ENCODE assay signal across 8 worm cellular contexts in the genomic region with DNA sequence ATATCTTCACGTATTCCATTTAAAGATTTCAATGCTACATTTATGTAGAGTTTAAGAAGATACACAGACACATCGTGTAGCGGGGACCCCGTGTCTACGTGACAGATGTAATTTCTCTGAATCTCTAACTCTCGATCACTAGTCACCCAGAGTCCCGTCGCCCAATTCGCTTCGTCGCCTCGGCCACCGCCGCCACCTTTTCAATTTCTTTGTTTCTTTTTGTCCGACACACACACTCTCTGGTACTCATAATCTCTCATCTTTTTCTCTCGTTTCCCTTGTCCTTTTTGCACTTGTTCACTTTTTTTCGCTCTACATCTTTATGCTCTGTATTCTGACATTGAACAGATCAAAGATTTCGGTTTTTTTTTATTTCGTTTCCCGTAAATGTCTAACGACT.
TF ChIP-seq lines count a peak whose summit lies in the region.

No protein-coding gene starts in this region.

TF ChIP-seq in whole organism, L1 larva, 84 proteins besides CTCF, POLR2A, EP300 and RAD21 (continues in another document):
- TF ChIP-seq lsy-2 (tag; optimal IDR thresholded peaks at IDR 0.05; lab: Kevin White, UChicago) (peak; percentile 30 to 84), rnt-1 (tag; optimal IDR thresholded peaks at IDR 0.05; lab: Kevin White, UChicago) (peak; percentile 80), C16A3.4 (tag; optimal IDR thresholded peaks at IDR 0.05; lab: Kevin White, UChicago) (peak; percentile 73), nhr-47 (tag; optimal IDR thresholded peaks at IDR 0.05; lab: Kevin White, UChicago) (peak; percentile 70), mdl-1 (tag; optimal IDR thresholded peaks at IDR 0.05; lab: Kevin White, UChicago) (peak in 1 of 2 experiments; percentile 72), pqm-1 (tag; optimal IDR thresholded peaks at IDR 0.05; lab: Kevin White, UChicago) (no peak), C04F5.9 (tag; optimal IDR thresholded peaks at IDR 0.05; lab: Kevin White, UChicago) (no peak), unc-86 (tag; optimal IDR thresholded peaks at IDR 0.05; lab: Kevin White, UChicago) (peak; percentile 63), unc-98 (GFP tag; IDR thresholded peaks at IDR 0.05; lab: Robert Waterston, UW) (no peak), alr-1 (tag; optimal IDR thresholded peaks at IDR 0.05; lab: Kevin White, UChicago; ENCODE audit: borderline replicate concordance) (no peak)

TF ChIP-seq in whole organism, L2 larva, 48 proteins besides CTCF, POLR2A, EP300 and RAD21 (continues in another document):
- TF ChIP-seq nhr-21 (tag; optimal IDR thresholded peaks at IDR 0.05; lab: Kevin White, UChicago) (peak; percentile 62), C34F6.9 (tag; optimal IDR thresholded peaks at IDR 0.05; lab: Kevin White, UChicago) (peak; percentile 83), mdl-1 (tag; optimal IDR thresholded peaks at IDR 0.05; lab: Kevin White, UChicago) (peak in 1 of 2 experiments; percentile 63), nhr-6 (tag; optimal IDR thresholded peaks at IDR 0.05; lab: Kevin White, UChicago) (peak; percentile 9), ztf-4 (tag; optimal IDR thresholded peaks at IDR 0.05; lab: Kevin White, UChicago) (peak; percentile 23), F13H6.1 (tag; optimal IDR thresholded peaks at IDR 0.05; lab: Kevin White, UChicago) (peak; percentile 89), sem-4 (tag; optimal IDR thresholded peaks at IDR 0.05; lab: Kevin White, UChicago) (peak; percentile 87), unc-55 (GFP tag; optimal IDR thresholded peaks at IDR 0.05; lab: Kevin White, UChicago) (peak; percentile 67), lin-11 (tag; optimal IDR thresholded peaks at IDR 0.05; lab: Kevin White, UChicago) (peak; percentile 55), blmp-1 (tag; optimal IDR thresholded peaks at IDR 0.05; lab: Kevin White, UChicago; ENCODE audit: insufficient read depth) (peak; percentile 49)

TF ChIP-seq in whole organism, L3 larva, 47 proteins besides CTCF, POLR2A, EP300 and RAD21 (continues in another document):
- TF ChIP-seq egl-27 (tag; optimal IDR thresholded peaks at IDR 0.05; lab: Kevin White, UChicago) (no peak), egl-5 (tag; optimal IDR thresholded peaks at IDR 0.05; lab: Kevin White, UChicago) (peak; percentile 68), nhr-76 (tag; optimal IDR thresholded peaks at IDR 0.05; lab: Kevin White, UChicago) (no peak), ceh-16 (tag; optimal IDR thresholded peaks at IDR 0.05; lab: Kevin White, UChicago) (no peak), mdl-1 (tag; optimal IDR thresholded peaks at IDR 0.05; lab: Kevin White, UChicago) (no peak), ztf-11 (tag; optimal IDR thresholded peaks at IDR 0.05; lab: Kevin White, UChicago) (no peak), pqm-1 (tag; optimal IDR thresholded peaks at IDR 0.05; lab: Kevin White, UChicago) (peak; percentile 80), jun-1 (tag; optimal IDR thresholded peaks at IDR 0.05; lab: Kevin White, UChicago) (peak; percentile 76), tbx-2 (tag; optimal IDR thresholded peaks at IDR 0.05; lab: Kevin White, UChicago) (peak; percentile 37), nhr-11 (tag; optimal IDR thresholded peaks at IDR 0.05; lab: Kevin White, UChicago) (peak; percentile 5), nhr-12 (tag; optimal IDR thresholded peaks at IDR 0.05; lab: Kevin White, UChicago) (no peak), ceh-82 (tag; optimal IDR thresholded peaks at IDR 0.05; lab: Kevin White, UChicago) (no peak)

TF ChIP-seq in whole organism, L4 larva, 104 proteins besides CTCF, POLR2A, EP300 and RAD21 (continues in another document):
- TF ChIP-seq madf-9 (GFP tag; conservative IDR thresholded peaks at IDR 0.05; lab: Robert Waterston, UW), result peak; percentile 37
- TF ChIP-seq lin-29 (GFP tag; IDR thresholded peaks at IDR 0.05; lab: Robert Waterston, UW), result 0 out of 2 replicates have a peak, but pooled peaks have one; percentile 14
- peak; percentile 65 for TF ChIP-seq nhr-25 (tag; optimal IDR thresholded peaks at IDR 0.05; lab: Kevin White, UChicago; ENCODE audit: borderline replicate concordance, insufficient read depth)
- peak; percentile 87 for TF ChIP-seq dve-1 (tag; optimal IDR thresholded peaks at IDR 0.05; lab: Kevin White, UChicago; ENCODE audit: insufficient read depth)
- peak; percentile 57 for TF ChIP-seq nhr-11 (tag; optimal IDR thresholded peaks at IDR 0.05; lab: Kevin White, UChicago)
- TF ChIP-seq duxl-1 (tag; optimal IDR thresholded peaks at IDR 0.05; lab: Kevin White, UChicago; ENCODE audit: poor library complexity), result peak; percentile 14
- TF ChIP-seq hlh-11 (tag; optimal IDR thresholded peaks at IDR 0.05; lab: Kevin White, UChicago), result peak; percentile 90
- TF ChIP-seq hif-1 (tag; optimal IDR thresholded peaks at IDR 0.05; lab: Kevin White, UChicago), result peak; percentile 84 to 99
- 0 out of 2 replicates have a peak, but pooled peaks have one; percentile 36 for TF ChIP-seq zfp-3 (GFP tag; conservative IDR thresholded peaks at IDR 0.05; lab: Robert Waterston, UW)

TF ChIP-seq in whole organism, late embryonic, 69 proteins besides CTCF, POLR2A, EP300 and RAD21 (continues in another document):
- peak; percentile 12 for TF ChIP-seq ceh-14 (tag; optimal IDR thresholded peaks at IDR 0.05; lab: Kevin White, UChicago)
- no peak for TF ChIP-seq odd-2 (tag; optimal IDR thresholded peaks at IDR 0.05; lab: Kevin White, UChicago)
- peak; percentile 17 for TF ChIP-seq F13H6.1 (tag; optimal IDR thresholded peaks at IDR 0.05; lab: Kevin White, UChicago)
- no peak for TF ChIP-seq ceh-45 (GFP tag; IDR thresholded peaks at IDR 0.05; lab: Robert Waterston, UW)
- peak; percentile 64 for TF ChIP-seq unc-55 (GFP tag; optimal IDR thresholded peaks at IDR 0.05; lab: Kevin White, UChicago)
- TF ChIP-seq dmd-4 (tag; optimal IDR thresholded peaks at IDR 0.05; lab: Kevin White, UChicago; ENCODE audit: borderline replicate concordance), result no peak
- TF ChIP-seq ref-2 (tag; optimal IDR thresholded peaks at IDR 0.05; lab: Kevin White, UChicago), result no peak
- peak; percentile 87 for TF ChIP-seq ceh-18 (tag; optimal IDR thresholded peaks at IDR 0.05; lab: Kevin White, UChicago)
- no peak for TF ChIP-seq K09A11.1 (tag; optimal IDR thresholded peaks at IDR 0.05; lab: Kevin White, UChicago; ENCODE audit: insufficient read depth)
- TF ChIP-seq ceh-31 (tag; optimal IDR thresholded peaks at IDR 0.05; lab: Kevin White, UChicago), result peak; percentile 69
- TF ChIP-seq nhr-11 (tag; optimal IDR thresholded peaks at IDR 0.05; lab: Kevin White, UChicago), result no peak
- no peak for TF ChIP-seq elt-4 (tag; optimal IDR thresholded peaks at IDR 0.05; lab: Kevin White, UChicago)

TF ChIP-seq in whole organism, midembryonic, 9 proteins besides CTCF, POLR2A, EP300 and RAD21:
- TF ChIP-seq tab-1 (GFP tag; IDR thresholded peaks at IDR 0.05; lab: Robert Waterston, UW), result no peak
- peak; percentile 9 for TF ChIP-seq cog-1 (tag; optimal IDR thresholded peaks at IDR 0.05; lab: Kevin White, UChicago)
- TF ChIP-seq ztf-23 (GFP tag; IDR thresholded peaks at IDR 0.05; lab: Robert Waterston, UW), result no peak

TF ChIP-seq in whole organism, mixed stage, embryonic, 35 proteins besides CTCF, POLR2A, EP300 and RAD21:
- TF ChIP-seq pha-4 (tag; optimal IDR thresholded peaks at IDR 0.05; lab: Kevin White, UChicago) (no peak), nhr-2 (tag; optimal IDR thresholded peaks at IDR 0.05; lab: Kevin White, UChicago) (no peak), unc-120 (tag; optimal IDR thresholded peaks at IDR 0.05; lab: Kevin White, UChicago; ENCODE audit: poor library complexity, severe bottlenecking) (peak; percentile 75), lsy-2 (tag; optimal IDR thresholded peaks at IDR 0.05; lab: Kevin White, UChicago) (peak; percentile 47), sptf-1 (tag; optimal IDR thresholded peaks at IDR 0.05; lab: Kevin White, UChicago) (no peak), unc-62 (GFP tag; optimal IDR thresholded peaks at IDR 0.05; lab: Kevin White, UChicago) (peak; percentile 75), mep-1 (tag; optimal IDR thresholded peaks at IDR 0.05; lab: Kevin White, UChicago) (peak; percentile 20), hlh-1 (tag; optimal IDR thresholded peaks at IDR 0.05; lab: Kevin White, UChicago) (no peak)

TF ChIP-seq in whole organism, young adult, 124 proteins besides CTCF, POLR2A, EP300 and RAD21:
- TF ChIP-seq pbrm-1 (GFP tag; IDR thresholded peaks at IDR 0.05; lab: Robert Waterston, UW), result peak; percentile 35; the same call in 1 of the 2 replicates
- TF ChIP-seq fkh-3 (tag; optimal IDR thresholded peaks at IDR 0.05; lab: Kevin White, UChicago), result no peak
- peak; percentile 18 for TF ChIP-seq atf-7 (tag; optimal IDR thresholded peaks at IDR 0.05; lab: Kevin White, UChicago)
- TF ChIP-seq tbp1 (GFP tag; optimal IDR thresholded peaks at IDR 0.05; lab: Kevin White, UChicago), result peak; percentile 18
- peak; percentile 97 for TF ChIP-seq madf-10 (tag; optimal IDR thresholded peaks at IDR 0.05; lab: Kevin White, UChicago)
- TF ChIP-seq nfyb-1 (GFP tag; IDR thresholded peaks at IDR 0.05; lab: Robert Waterston, UW), result 0 out of 2 replicates have a peak, but pooled peaks have one; percentile 36
- no peak for TF ChIP-seq attf-3 (GFP tag; conservative IDR thresholded peaks at IDR 0.05; lab: Robert Waterston, UW)
- peak; percentile 9 for TF ChIP-seq ztf-18 (tag; optimal IDR thresholded peaks at IDR 0.05; lab: Kevin White, UChicago)
- peak; percentile 67 for TF ChIP-seq K12H6.12 (tag; optimal IDR thresholded peaks at IDR 0.05; lab: Kevin White, UChicago)
- peak in 1 of 3 experiments; percentile 49 for TF ChIP-seq lin-35 (GFP tag; optimal IDR thresholded peaks at IDR 0.05; lab: Kevin White, UChicago)
- TF ChIP-seq hmg-1.2 (GFP tag; IDR thresholded peaks at IDR 0.05; lab: Robert Waterston, UW), result peak; percentile 70; the same call in 1 of the 2 replicates
- peak; percentile 17 for TF ChIP-seq somi-1 (GFP tag; optimal IDR thresholded peaks at IDR 0.05; lab: Kevin White, UChicago)
- TF ChIP-seq nhr-80 (tag; optimal IDR thresholded peaks at IDR 0.05; lab: Kevin White, UChicago), result peak; percentile 94
- TF ChIP-seq lin-40 (tag; optimal IDR thresholded peaks at IDR 0.05; lab: Kevin White, UChicago), result peak; percentile 76
- TF ChIP-seq ccch-3 (GFP tag; optimal IDR thresholded peaks at IDR 0.05; lab: Kevin White, UChicago), result no peak
- 0 out of 2 replicates have a peak, but pooled peaks have one; percentile 22 for TF ChIP-seq Y53G8AR.9 (GFP tag; conservative IDR thresholded peaks at IDR 0.05; lab: Robert Waterston, UW)
- peak; percentile 74 for TF ChIP-seq attf-5 (GFP tag; optimal IDR thresholded peaks at IDR 0.05; lab: Kevin White, UChicago)
- TF ChIP-seq snpc-4 (GFP tag; optimal IDR thresholded peaks at IDR 0.05; lab: Kevin White, UChicago), result no peak
- TF ChIP-seq snpc-4 (tag; optimal IDR thresholded peaks at IDR 0.05; lab: Kevin White, UChicago), result peak in 3 of 4 experiments; percentile 19 to 23 (median 21)
- TF ChIP-seq K11D2.4 (GFP tag; IDR thresholded peaks at IDR 0.05; lab: Robert Waterston, UW), result peak; percentile 35; the same call in 1 of the 2 replicates
- no peak for TF ChIP-seq unc-62 (GFP tag; optimal IDR thresholded peaks at IDR 0.05; lab: Kevin White, UChicago)
- TF ChIP-seq chd-7 (tag; optimal IDR thresholded peaks at IDR 0.05; lab: Kevin White, UChicago), result peak; percentile 5
- TF ChIP-seq ceh-79 (tag; optimal IDR thresholded peaks at IDR 0.05; lab: Kevin White, UChicago), result no peak
- peak; percentile 43; the same call in 1 of the 2 replicates for TF ChIP-seq mcd-1 (GFP tag; IDR thresholded peaks at IDR 0.05; lab: Robert Waterston, UW)
TF ChIP-seq in whole organism, young adult: peak in this region for 18.
